Worm (Caenorhabditis elegans): ENCODE results near the gene F09B12.3.

F09B12.3 gene

ce11 chrX:15087752-15088151 is 10.0 kb downstream of the F09B12.3 start:
- no peak for TF ChIP-seq elt-4 (tag; optimal IDR thresholded peaks at IDR 0.05)
- TF ChIP-seq odd-2 (tag; optimal IDR thresholded peaks at IDR 0.05): no peak
- no peak for TF ChIP-seq hlh-30 (tag; optimal IDR thresholded peaks at IDR 0.05; ENCODE audit: insufficient read depth)
- TF ChIP-seq F13H6.1 (tag; optimal IDR thresholded peaks at IDR 0.05): no peak
- no peak for TF ChIP-seq ref-2 (tag; optimal IDR thresholded peaks at IDR 0.05)
- TF ChIP-seq hlh-15 (tag; optimal IDR thresholded peaks at IDR 0.05): no peak
- no peak for TF ChIP-seq pag-3 (tag; optimal IDR thresholded peaks at IDR 0.05; ENCODE audit: borderline replicate concordance)
- TF ChIP-seq fkh-6 (tag; optimal IDR thresholded peaks at IDR 0.05): no peak
- TF ChIP-seq gmeb-2 (tag; optimal IDR thresholded peaks at IDR 0.05): no peak
- no peak for TF ChIP-seq nhr-11 (tag; optimal IDR thresholded peaks at IDR 0.05)
- TF ChIP-seq rnt-1 (tag; optimal IDR thresholded peaks at IDR 0.05): no peak
- TF ChIP-seq fax-1 (tag; optimal IDR thresholded peaks at IDR 0.05): no peak
- TF ChIP-seq ceh-19 (GFP tag; optimal IDR thresholded peaks at IDR 0.05): no peak
- no peak for TF ChIP-seq syd-9 (tag; optimal IDR thresholded peaks at IDR 0.05)
- no peak for TF ChIP-seq ztf-16 (tag; optimal IDR thresholded peaks at IDR 0.05)

DNA sequence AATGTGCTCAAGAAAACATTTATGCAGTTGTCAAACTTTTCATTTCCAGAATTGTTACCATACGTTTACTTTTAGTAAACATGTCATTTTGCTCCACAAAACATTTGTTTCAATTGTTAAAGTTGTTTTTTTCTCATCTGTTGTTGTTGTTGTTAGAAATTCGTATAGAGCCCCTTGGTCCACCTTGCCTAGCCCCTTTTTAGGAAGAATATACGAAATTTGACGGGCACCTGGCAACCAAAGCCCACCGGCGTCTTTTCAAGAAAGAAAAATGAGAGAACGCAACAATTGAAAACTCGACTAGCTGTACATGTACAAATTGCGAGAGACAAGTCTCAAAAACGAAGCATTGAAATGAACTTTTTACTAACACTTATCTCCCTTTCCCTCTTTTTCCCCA is 13.4 kb downstream of the F09B12.3 start, which contains the start of gene F09B12.5:
TSS of gene F09B12.5 (plus strand) at position 301 of the 400 bp plus-strand sequence.
- TF ChIP-seq sdc-2 (tag; optimal IDR thresholded peaks at IDR 0.05) (no peak), F13H6.1 (tag; optimal IDR thresholded peaks at IDR 0.05) (no peak), ceh-19 (GFP tag; optimal IDR thresholded peaks at IDR 0.05) (no peak), ref-2 (tag; optimal IDR thresholded peaks at IDR 0.05) (no peak), ceh-34 (tag; optimal IDR thresholded peaks at IDR 0.05) (no peak), sox-2 (GFP tag; IDR thresholded peaks at IDR 0.05) (no peak), nfya-1 (tag; optimal IDR thresholded peaks at IDR 0.05) (no peak), pat-9 (tag; optimal IDR thresholded peaks at IDR 0.05) (no peak), ceh-14 (tag; optimal IDR thresholded peaks at IDR 0.05) (no peak), elt-2 (tag; optimal IDR thresholded peaks at IDR 0.05) (no peak), ets-4 (tag; optimal IDR thresholded peaks at IDR 0.05) (no peak), npax-4 (tag; optimal IDR thresholded peaks at IDR 0.05) (no peak), elt-4 (tag; optimal IDR thresholded peaks at IDR 0.05) (no peak), fax-1 (tag; optimal IDR thresholded peaks at IDR 0.05) (no peak), pag-3 (tag; optimal IDR thresholded peaks at IDR 0.05; ENCODE audit: borderline replicate concordance) (no peak), sox-4 (tag; optimal IDR thresholded peaks at IDR 0.05) (no peak), pha-2 (tag; optimal IDR thresholded peaks at IDR 0.05) (no peak), C08G9.2 (tag; optimal IDR thresholded peaks at IDR 0.05) (no peak), C38D4.7 (GFP tag; optimal IDR thresholded peaks at IDR 0.05) (no peak), ceh-18 (tag; optimal IDR thresholded peaks at IDR 0.05) (no peak)

ce11 chrX:15083795-15084194 is 14.0 kb downstream of the F09B12.3 start, which contains the start of gene H40L08.1:
Gene H40L08.1, minus strand, starts transcription at chrX:15084086.
- no peak for TF ChIP-seq ceh-22 (tag; optimal IDR thresholded peaks at IDR 0.05)
- no peak for TF ChIP-seq F13H6.1 (tag; optimal IDR thresholded peaks at IDR 0.05)
- TF ChIP-seq unc-42 (tag; optimal IDR thresholded peaks at IDR 0.05): peak; percentile 15
- no peak for TF ChIP-seq syd-9 (tag; optimal IDR thresholded peaks at IDR 0.05)
- TF ChIP-seq elt-2 (tag; optimal IDR thresholded peaks at IDR 0.05): peak; percentile 38
- peak; percentile 34 for TF ChIP-seq ceh-48 (tag; optimal IDR thresholded peaks at IDR 0.05)

ce11 chrX:15081486-15081885 is 16.3 kb downstream of the F09B12.3 start:
- TF ChIP-seq ref-2 (tag; optimal IDR thresholded peaks at IDR 0.05): no peak
- no peak for TF ChIP-seq C38D4.7 (GFP tag; optimal IDR thresholded peaks at IDR 0.05)
- TF ChIP-seq madf-2 (tag; optimal IDR thresholded peaks at IDR 0.05): no peak
- no peak for TF ChIP-seq pat-9 (tag; optimal IDR thresholded peaks at IDR 0.05)
- no peak for TF ChIP-seq elt-2 (tag; optimal IDR thresholded peaks at IDR 0.05)
- TF ChIP-seq pros-1 (tag; optimal IDR thresholded peaks at IDR 0.05): no peak
- TF ChIP-seq ceh-45 (GFP tag; IDR thresholded peaks at IDR 0.05): no peak
- no peak for TF ChIP-seq rnt-1 (tag; optimal IDR thresholded peaks at IDR 0.05)
- no peak for TF ChIP-seq hlh-13 (GFP tag; optimal IDR thresholded peaks at IDR 0.05)
- TF ChIP-seq ceh-48 (tag; optimal IDR thresholded peaks at IDR 0.05): no peak

Measured in whole organism, late embryonic.